Fruit fly (Drosophila melanogaster) Kc167 (cell line): ENCODE results near the gene elB.

Experiments
- Myc ChIP-seq: fragments of >200 bp; optimal IDR thresholded peaks from 2 replicates; lab custom pipeline; 2017; ENCODE audit warnings: missing external identifiers
- Sin3A ChIP-seq: fragments of >200 bp; optimal IDR thresholded peaks from 2 replicates; lab custom pipeline; 2018; ENCODE audit warnings: missing external identifiers
- h ChIP-seq: fragments of >200 bp; optimal IDR thresholded peaks from 3 replicates; lab custom pipeline; 2018; ENCODE audit warnings: missing external identifiers
- insv ChIP-seq: fragments of >200 bp; optimal IDR thresholded peaks from 3 replicates; lab custom pipeline; 2018; ENCODE audit warnings: missing external identifiers
- psq ChIP-seq: fragments of >200 bp; optimal IDR thresholded peaks from 2 replicates; lab custom pipeline; 2017; ENCODE audit warnings: missing external identifiers
- ttk ChIP-seq: sonication (Bioruptor generic); optimal IDR thresholded peaks from 2 replicates; lab custom pipeline; 2017; ENCODE audit warnings: missing external identifiers

elB gene

DNA sequence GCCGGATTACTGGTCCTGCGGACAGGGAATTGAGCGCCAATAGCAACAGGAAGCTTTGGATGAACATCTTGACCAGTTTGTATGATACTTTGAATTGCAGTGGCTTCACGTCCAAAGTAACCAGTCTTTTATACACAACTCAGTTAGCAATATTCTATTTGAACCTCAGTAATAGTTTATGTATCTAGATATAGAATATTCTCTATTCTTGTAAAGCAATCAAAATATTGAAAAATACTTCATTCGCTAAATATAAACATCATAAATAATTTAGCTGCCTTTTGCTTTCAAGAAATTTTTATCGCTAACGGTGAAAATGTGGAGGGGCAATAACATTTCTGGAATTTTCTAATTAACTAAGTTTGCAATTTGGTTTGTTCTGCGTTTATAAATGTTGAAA lies 62.8 kb downstream of the elB start, which contains the start of gene Send2:
Gene Send2, minus strand, starts transcription at position 101 of the 400 bp plus-strand sequence.
- TF ChIP-seq h (lab: Kevin White, UChicago) (no peak), ttk (no peak), insv (lab: Kevin White, UChicago) (no peak), Sin3A (lab: Kevin White, UChicago) (no peak), psq (lab: Kevin White, UChicago) (no peak), Myc (no peak)

- no peak for TF ChIP-seq h (lab: Kevin White, UChicago)
- TF ChIP-seq ttk = no peak
- TF ChIP-seq insv (lab: Kevin White, UChicago) = no peak
- no peak for TF ChIP-seq Sin3A (lab: Kevin White, UChicago)
- no peak for TF ChIP-seq Myc
- TF ChIP-seq psq (lab: Kevin White, UChicago) = no peak
These were observed 68.4 kb downstream of the elB start for dm6 chr2L:14340964-14341363.
